Worm (Caenorhabditis elegans) whole organism, L1 larva: ENCODE data around the gene C06G4.6.
"Not testable (repeated sequence)": the region's sequence is repeated elsewhere in the genome, so short reads cannot be mapped to it uniquely, and the experiment has no call there.

Experiments used
- C16A3.4 ChIP-seq: fragments of 150-350 bp; optimal IDR thresholded peaks from 2 replicates; lab custom pipeline; 2014; ENCODE audit warnings: missing biosample characterization, missing genetic modification characterization
- F16B12.6 ChIP-seq: fragments of 150-350 bp; optimal IDR thresholded peaks from 2 replicates; lab custom pipeline; 2014; ENCODE audit warnings: missing biosample characterization, missing genetic modification characterization
- aha-1 ChIP-seq: fragments of 150-350 bp; optimal IDR thresholded peaks from 2 replicates; lab custom pipeline; 2014; ENCODE audit warnings: missing biosample characterization, missing genetic modification characterization
- ama-1 ChIP-seq: fragments of 150-350 bp; optimal IDR thresholded peaks from 2 replicates; lab custom pipeline; 2014
- ceh-63 ChIP-seq: fragments of 200-800 bp; sonication (Bioruptor generic); optimal IDR thresholded peaks from 2 replicates; lab custom pipeline; 2018; ENCODE audit warnings: mild to moderate bottlenecking, missing genetic modification characterization, missing compliant biosample characterization
- ceh-8 ChIP-seq: fragments of 200-800 bp; sonication (Bioruptor generic); optimal IDR thresholded peaks from 2 replicates; lab custom pipeline; 2018; ENCODE audit warnings: mild to moderate bottlenecking, missing genetic modification characterization, moderate library complexity, missing compliant biosample characterization
- ceh-88 ChIP-seq: fragments of 200-800 bp; sonication (Bioruptor generic); IDR thresholded peaks from 2 replicates; pipeline ENCODE4 v1.3.6; 2022; ENCODE audit warnings: missing genetic modification characterization, missing compliant biosample characterization
- dsc-1 ChIP-seq: sonication (generic microtip); optimal IDR thresholded peaks from 2 replicates; lab custom pipeline; 2016; ENCODE audit warnings: mild to moderate bottlenecking, missing genetic modification characterization, missing compliant biosample characterization
- efl-1 ChIP-seq, 4 experiments: fragments of 150-350 bp; optimal IDR thresholded peaks in 3 of 4; peaks in 1 of 4; 1 replicate in 1 of 4; 2 replicates in 3 of 4; lab custom pipeline; 2014; ENCODE audit warnings: missing biosample characterization in 2 of 4, missing genetic modification characterization in 2 of 4, missing genetic modification reagents in 2 of 4
- efl-3 ChIP-seq: fragments of 200-800 bp; sonication (Bioruptor generic); optimal IDR thresholded peaks from 2 replicates; lab custom pipeline; 2018; ENCODE audit warnings: mild to moderate bottlenecking, missing genetic modification characterization, missing compliant biosample characterization
- egl-13 ChIP-seq: sonication (generic microtip); optimal IDR thresholded peaks from 2 replicates; lab custom pipeline; 2016; ENCODE audit warnings: missing genotype, missing genetic modification reagents, missing genetic modification characterization, missing compliant biosample characterization
- elt-2 ChIP-seq: sonication (generic microtip); optimal IDR thresholded peaks from 2 replicates; lab custom pipeline; 2016; ENCODE audit warnings: missing genetic modification characterization, mild to moderate bottlenecking, inconsistent platforms, missing compliant biosample characterization, missing genetic modification reagents
- fkh-4 ChIP-seq: sonication (generic microtip); optimal IDR thresholded peaks from 2 replicates; lab custom pipeline; 2016; ENCODE audit warnings: missing compliant biosample characterization, missing genetic modification characterization, borderline replicate concordance
- fos-1 ChIP-seq: fragments of 150-350 bp; optimal IDR thresholded peaks from 2 replicates; lab custom pipeline; 2014; ENCODE audit warnings: missing biosample characterization, missing genetic modification characterization
- grh-1 ChIP-seq: fragments of 200-800 bp; sonication (Bioruptor generic); IDR thresholded peaks from 2 replicates; pipeline ENCODE4 v1.3.6; 2022; ENCODE audit warnings: missing genetic modification reagents, missing genetic modification characterization, missing compliant biosample characterization
- hlh-17 ChIP-seq: fragments of 200-800 bp; sonication (Bioruptor generic); optimal IDR thresholded peaks from 2 replicates; lab custom pipeline; 2018; ENCODE audit warnings: missing genetic modification characterization, mild to moderate bottlenecking, missing compliant biosample characterization, moderate library complexity, borderline replicate concordance
- irx-1 ChIP-seq: sonication (generic microtip); optimal IDR thresholded peaks from 2 replicates; lab custom pipeline; 2016; ENCODE audit warnings: missing genetic modification characterization, missing compliant biosample characterization
- isw-1 ChIP-seq: fragments of 200-800 bp; sonication (Bioruptor generic); IDR thresholded peaks from 2 replicates; pipeline ENCODE4 v1.3.6; 2022; ENCODE audit warnings: missing genetic modification characterization, missing compliant biosample characterization
- jun-1 ChIP-seq: fragments of 150-350 bp; optimal IDR thresholded peaks from 2 replicates; lab custom pipeline; 2014; ENCODE audit warnings: missing biosample characterization, missing genetic modification reagents, missing genetic modification characterization
- lin-35 ChIP-seq, 2 experiments: fragments of 150-350 bp; optimal IDR thresholded peaks; 2 replicates each; lab custom pipeline; 2014; ENCODE audit warnings: missing biosample characterization in 2 of 2, missing genetic modification characterization in 2 of 2, missing genetic modification reagents in 2 of 2
- lsy-2 ChIP-seq, 2 experiments: fragments of 150-350 bp; optimal IDR thresholded peaks; 2 replicates each; lab custom pipeline; 2014; ENCODE audit warnings: missing biosample characterization in 2 of 2, missing genetic modification characterization in 2 of 2
- mef-2 ChIP-seq: fragments of 150-350 bp; optimal IDR thresholded peaks from 2 replicates; lab custom pipeline; 2014; ENCODE audit warnings: missing biosample characterization, missing genetic modification characterization
- mep-1 ChIP-seq: fragments of 150-350 bp; optimal IDR thresholded peaks from 2 replicates; lab custom pipeline; 2014; ENCODE audit warnings: missing biosample characterization, missing genetic modification characterization
- nhr-19 ChIP-seq: fragments of 200-800 bp; sonication (Bioruptor generic); conservative IDR thresholded peaks from 2 replicates; pipeline ENCODE4 v1.3.6; 2022; ENCODE audit warnings: missing genetic modification characterization, missing compliant biosample characterization
- nhr-237 ChIP-seq: fragments of 150-350 bp; optimal IDR thresholded peaks from 2 replicates; lab custom pipeline; 2014; ENCODE audit warnings: missing biosample characterization, missing genetic modification characterization
- nhr-28 ChIP-seq: fragments of 150-350 bp; optimal IDR thresholded peaks from 2 replicates; lab custom pipeline; 2014; ENCODE audit warnings: missing biosample characterization, missing genetic modification characterization
- nhr-47 ChIP-seq: sonication (generic microtip); optimal IDR thresholded peaks from 2 replicates; lab custom pipeline; 2016; ENCODE audit warnings: mild to moderate bottlenecking, missing genetic modification characterization, moderate library complexity, missing compliant biosample characterization
- nhr-71 ChIP-seq: sonication (generic microtip); optimal IDR thresholded peaks from 2 replicates; lab custom pipeline; 2016; ENCODE audit warnings: mild to moderate bottlenecking, missing genetic modification characterization, moderate library complexity, missing compliant biosample characterization
- pax-3 ChIP-seq: fragments of 200-800 bp; sonication (Bioruptor generic); optimal IDR thresholded peaks from 2 replicates; lab custom pipeline; 2018; ENCODE audit warnings: mild to moderate bottlenecking, missing genetic modification characterization, moderate library complexity, missing compliant biosample characterization
- pqm-1 ChIP-seq: sonication (generic microtip); optimal IDR thresholded peaks from 3 replicates; lab custom pipeline; 2017; ENCODE audit warnings: missing biosample characterization, missing genetic modification characterization
- rnt-1 ChIP-seq: sonication (generic microtip); optimal IDR thresholded peaks from 2 replicates; lab custom pipeline; 2016; ENCODE audit warnings: mild to moderate bottlenecking, missing genetic modification characterization, moderate library complexity, missing compliant biosample characterization
- skn-1 ChIP-seq: fragments of 150-350 bp; optimal IDR thresholded peaks from 2 replicates; lab custom pipeline; 2014; ENCODE audit warnings: missing biosample characterization, missing genetic modification characterization
- sptf-1 ChIP-seq: fragments of 150-350 bp; optimal IDR thresholded peaks from 2 replicates; lab custom pipeline; 2014; ENCODE audit warnings: missing biosample characterization, missing genetic modification characterization
- tlp-1 ChIP-seq: fragments of 150-350 bp; optimal IDR thresholded peaks from 2 replicates; lab custom pipeline; 2014; ENCODE audit warnings: missing biosample characterization, missing genetic modification characterization
- unc-130 ChIP-seq: fragments of 150-350 bp; optimal IDR thresholded peaks from 2 replicates; lab custom pipeline; 2017; ENCODE audit warnings: missing biosample characterization, missing genetic modification characterization, inconsistent platforms
- unc-62 ChIP-seq: fragments of 150-350 bp; optimal IDR thresholded peaks from 2 replicates; lab custom pipeline; 2014; ENCODE audit warnings: missing biosample characterization, missing genetic modification reagents, missing genetic modification characterization
- unc-86 ChIP-seq: sonication (generic microtip); optimal IDR thresholded peaks from 2 replicates; lab custom pipeline; 2016; ENCODE audit warnings: missing genetic modification characterization, missing compliant biosample characterization
- unc-98 ChIP-seq: fragments of 200-800 bp; sonication (Bioruptor generic); IDR thresholded peaks from 2 replicates; pipeline ENCODE4 v1.3.6; 2022; ENCODE audit warnings: missing genetic modification characterization, missing compliant biosample characterization
- vab-15 ChIP-seq: sonication (generic microtip); optimal IDR thresholded peaks from 2 replicates; lab custom pipeline; 2017; ENCODE audit warnings: missing genotype, mild to moderate bottlenecking, missing genetic modification characterization, missing compliant biosample characterization
- ztf-4 ChIP-seq: fragments of 150-350 bp; optimal IDR thresholded peaks from 2 replicates; lab custom pipeline; 2014; ENCODE audit warnings: missing biosample characterization, missing genetic modification characterization

C06G4.6 gene

DNA sequence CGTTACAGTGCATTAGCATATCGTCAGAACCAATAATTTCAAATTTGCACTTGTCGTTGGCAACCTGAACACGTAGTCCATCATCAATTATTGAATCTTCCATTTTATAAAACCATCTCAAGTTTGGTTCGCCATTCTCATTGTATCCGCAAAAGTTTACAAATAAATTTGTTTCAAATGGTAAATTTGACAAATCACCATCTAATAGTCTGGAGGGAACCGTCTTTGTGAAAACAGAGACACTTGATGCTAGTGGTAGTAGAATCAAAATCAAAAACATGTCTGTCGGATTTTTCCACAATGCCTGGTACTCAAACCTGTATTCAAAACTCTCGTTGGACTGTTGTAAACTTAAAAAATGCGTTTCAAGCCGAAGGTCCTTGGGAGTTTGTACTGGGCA lies 39.9 kb upstream of the C06G4.6 start, which contains the start of gene F54H12.2:
Gene F54H12.2 (plus strand): TSS at position 301 of the 400 bp plus-strand sequence.
- TF ChIP-seq ztf-4 (tag; lab: Kevin White, UChicago); tlp-1 (tag; lab: Kevin White, UChicago); grh-1 (GFP tag; lab: Robert Waterston, UW): not testable (repeated sequence)
- TF ChIP-seq, all 84 proteins: peak for 0; not testable (repeated sequence) for 84

DNA sequence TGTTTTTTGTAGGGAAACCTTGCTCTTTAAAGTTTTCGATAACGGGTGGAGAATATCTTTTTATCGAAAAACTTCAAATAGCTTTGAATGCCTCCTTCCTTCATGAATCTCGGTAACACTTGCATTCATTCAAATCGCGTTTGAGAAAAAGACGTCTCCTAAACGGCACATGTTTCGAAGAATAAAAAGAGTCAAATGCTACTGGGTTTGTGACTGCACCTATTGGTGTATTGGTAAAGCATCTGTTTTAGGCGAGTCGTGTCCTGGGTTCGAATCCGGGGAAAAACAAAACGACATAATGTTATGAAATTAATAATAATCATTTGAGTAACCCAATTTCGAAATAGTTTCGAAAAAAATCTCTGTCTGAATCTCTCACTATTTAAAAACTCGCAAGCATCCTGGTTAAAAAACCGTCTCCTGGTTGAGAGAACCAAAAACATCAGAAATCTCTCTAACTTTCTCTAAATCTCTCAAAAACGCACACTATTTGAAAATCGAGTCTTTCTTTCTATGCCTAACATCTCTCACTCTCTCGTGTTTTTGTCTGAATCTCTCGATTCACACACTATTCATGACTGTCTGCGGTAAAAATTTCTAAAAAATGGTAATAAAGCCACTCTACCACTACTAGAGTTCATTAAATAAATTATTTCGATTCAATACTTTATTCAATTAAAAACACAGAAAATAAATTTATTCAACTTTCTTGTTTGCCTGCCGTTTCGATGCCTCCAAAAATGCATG lies 38.1 kb upstream of the C06G4.6 start:
- TF ChIP-seq dsc-1 (tag; lab: Kevin White, UChicago) (peak; percentile 35), nhr-19 (GFP tag; lab: Robert Waterston, UW) (0 out of 2 replicates have a peak, but pooled peaks have one; percentile 18)
- TF ChIP-seq, all 84 proteins: peak for 2; not testable (repeated sequence) for 82

DNA sequence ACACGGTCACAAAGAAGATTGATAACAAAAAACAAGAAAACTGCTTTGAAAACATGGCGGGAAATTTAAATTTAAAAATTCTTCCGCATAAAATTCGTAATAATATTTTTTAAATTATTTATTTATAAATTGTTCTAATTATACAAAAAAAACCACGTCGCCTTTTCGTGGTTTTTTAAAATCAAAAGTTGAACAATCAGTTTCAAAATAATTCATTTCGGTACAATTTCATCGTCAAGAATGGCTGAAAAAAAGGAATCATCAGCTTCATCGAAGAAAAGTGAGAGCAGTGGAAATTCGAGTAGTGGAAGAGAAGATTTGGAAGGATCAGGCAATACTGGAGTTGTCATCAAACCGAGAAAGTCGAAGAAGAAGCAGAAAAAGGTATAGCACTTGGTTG lies 35.1 kb upstream of the C06G4.6 start, which contains the start of the genes F54H12.8 and F54H12.7:
Gene F54H12.8 (minus strand): TSS at position 101 of the 400 bp plus-strand sequence.
Gene F54H12.7 (plus strand): TSS at position 229 of the 400 bp plus-strand sequence.
- TF ChIP-seq unc-98 (GFP tag; lab: Robert Waterston, UW) (no peak), mef-2 (tag; lab: Kevin White, UChicago) (no peak), isw-1 (no peak), aha-1 (tag; lab: Kevin White, UChicago) (no peak), lin-35 (GFP tag; optimal IDR thresholded peaks at IDR 0.05; lab: Kevin White, UChicago) (no peak), irx-1 (tag; lab: Kevin White, UChicago) (no peak), ceh-8 (GFP tag; lab: Kevin White, UChicago) (no peak), ztf-4 (tag; lab: Kevin White, UChicago) (no peak), unc-130 (tag; lab: Kevin White, UChicago) (no peak), ceh-63 (GFP tag; lab: Kevin White, UChicago) (no peak), efl-1 (optimal IDR thresholded peaks at IDR 0.05; lab: Kevin White, UChicago) (no peak), efl-1 (GFP tag; optimal IDR thresholded peaks at IDR 0.05 in 1 of 2; lab: Kevin White, UChicago) (no peak), nhr-71 (tag; lab: Kevin White, UChicago) (no peak), sptf-1 (tag; lab: Kevin White, UChicago) (no peak), pax-3 (no peak)

DNA sequence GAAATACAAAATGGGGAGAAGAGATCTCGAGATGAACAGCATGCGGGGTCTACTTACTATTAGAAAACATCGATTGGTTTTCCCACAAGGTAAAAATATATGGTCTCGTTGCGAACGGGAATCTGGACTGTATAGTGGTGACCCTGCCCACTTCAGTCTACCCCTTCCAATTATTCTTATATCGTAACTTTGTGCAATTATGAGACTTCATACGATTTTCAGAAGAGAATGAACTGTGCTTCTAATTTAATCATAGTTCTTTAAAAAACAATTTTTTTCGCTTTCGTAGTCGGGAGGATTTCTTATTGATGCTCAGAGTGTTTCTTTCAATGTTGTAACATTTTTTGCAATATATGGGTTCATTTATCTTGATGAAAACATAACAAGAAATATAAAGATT lies 32.1 kb upstream of the C06G4.6 start, which contains the start of gene F54H12.5:
Gene F54H12.5 (minus strand): TSS at position 101 of the 400 bp plus-strand sequence.
- TF ChIP-seq lsy-2 (tag; optimal IDR thresholded peaks at IDR 0.05; lab: Kevin White, UChicago) = peak in 1 of 2 experiments; percentile 29
- no peak for TF ChIP-seq elt-2
- no peak for TF ChIP-seq C16A3.4 (tag; lab: Kevin White, UChicago)
- TF ChIP-seq nhr-71 (tag; lab: Kevin White, UChicago) = peak; percentile 5

ce11 chrIII:7972687-7973086 lies 31.5 kb upstream of the C06G4.6 start:
- TF ChIP-seq fkh-4 (tag; lab: Kevin White, UChicago) (no peak), egl-13 (no peak), sptf-1 (tag; lab: Kevin White, UChicago) (no peak), nhr-47 (tag; lab: Kevin White, UChicago) (no peak), lin-35 (GFP tag; optimal IDR thresholded peaks at IDR 0.05; lab: Kevin White, UChicago) (no peak)

DNA sequence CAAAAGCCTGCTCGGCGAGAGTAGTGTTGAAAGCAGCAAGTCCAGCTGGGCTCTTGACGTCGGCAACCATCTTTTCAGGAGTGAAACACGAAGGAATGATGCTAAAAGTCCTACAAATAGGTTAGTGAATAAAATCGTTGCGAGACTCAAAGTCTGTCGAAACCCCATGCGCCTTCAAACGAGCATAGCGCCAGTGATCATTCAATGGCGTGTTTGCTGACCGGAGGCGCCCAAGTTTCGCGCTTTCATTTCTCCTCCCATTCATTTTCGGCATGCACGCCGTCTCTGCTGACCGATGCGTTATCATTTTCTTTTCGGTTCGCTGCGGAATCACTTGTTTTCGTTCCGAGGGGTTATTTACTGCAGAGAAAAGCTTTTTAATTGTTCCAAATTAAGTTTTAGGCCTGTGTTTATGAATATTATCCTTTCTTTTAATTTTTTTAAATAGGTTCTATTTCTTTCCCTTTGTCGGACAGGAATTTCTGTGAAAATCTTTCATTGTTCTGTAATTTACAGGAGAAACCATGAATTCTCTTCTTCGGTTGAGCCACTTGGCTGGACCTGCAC lies 30.9 kb upstream of the C06G4.6 start, which contains the start of the genes eef-1B.1 and aco-2:
Gene eef-1B.1 (minus strand): TSS at position 186 of the 567 bp plus-strand sequence.
Gene aco-2 (plus strand): TSS at position 517 of the 567 bp plus-strand sequence.
- peak; percentile 90 for TF ChIP-seq unc-86 (tag; lab: Kevin White, UChicago)
- peak; percentile 33 for TF ChIP-seq vab-15
- no peak for TF ChIP-seq unc-98 (GFP tag; lab: Robert Waterston, UW)
- peak; percentile 90 for TF ChIP-seq skn-1 (tag; lab: Kevin White, UChicago)
- peak; percentile 91 for TF ChIP-seq mep-1 (tag; lab: Kevin White, UChicago)
- no peak for TF ChIP-seq tlp-1 (tag; lab: Kevin White, UChicago)
- TF ChIP-seq jun-1 (tag; lab: Kevin White, UChicago) = peak; percentile 89
- TF ChIP-seq fos-1 (tag; lab: Kevin White, UChicago) = peak; percentile 81
- TF ChIP-seq nhr-71 (tag; lab: Kevin White, UChicago) = peak; percentile 96
- TF ChIP-seq nhr-237 (tag; lab: Kevin White, UChicago) = peak; percentile 39
- no peak for TF ChIP-seq unc-62
- peak; percentile 95 for TF ChIP-seq rnt-1 (tag; lab: Kevin White, UChicago)
- TF ChIP-seq pqm-1 (tag; lab: Kevin White, UChicago) = no peak
- TF ChIP-seq efl-3 (GFP tag; lab: Kevin White, UChicago) = no peak
- TF ChIP-seq ama-1 (lab: Kevin White, UChicago) = peak; percentile 53
- no peak for TF ChIP-seq nhr-28
- TF ChIP-seq hlh-17 (GFP tag; lab: Kevin White, UChicago) = no peak
- peak; percentile 62 for TF ChIP-seq ceh-88 (GFP tag; lab: Robert Waterston, UW)
- peak; percentile 73 for TF ChIP-seq F16B12.6 (tag; lab: Kevin White, UChicago)
